Worm (Caenorhabditis elegans): Measurements from ENCODE around the gene cat-1.

DNA sequence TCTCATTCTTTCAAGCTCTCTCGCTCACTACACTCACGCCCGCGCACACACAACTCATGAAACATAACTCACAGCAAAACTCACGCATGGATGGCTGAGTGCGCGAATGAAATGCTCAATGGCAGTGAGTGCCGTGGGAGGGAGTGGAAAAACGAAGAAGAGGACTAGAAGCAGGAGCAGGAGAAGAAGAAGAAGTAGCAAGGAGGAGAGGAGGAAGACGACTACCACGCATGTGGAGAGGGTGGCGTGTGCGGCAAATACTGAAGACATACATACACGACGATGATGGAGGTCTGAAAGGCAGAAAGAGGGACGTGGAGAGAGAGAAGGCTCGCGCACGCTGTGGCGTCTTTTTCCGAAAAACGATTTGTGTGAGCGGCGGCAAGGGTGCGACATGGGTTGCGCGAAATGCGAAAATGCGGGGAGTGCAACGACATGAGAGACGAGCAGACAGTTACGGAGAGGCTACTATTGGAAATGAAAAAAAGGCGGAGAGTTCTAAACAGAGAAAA, 18.5 kb upstream of the cat-1 start:
- TF ChIP-seq elt-2 (tag; optimal IDR thresholded peaks at IDR 0.05) (no peak), nhr-237 (tag; optimal IDR thresholded peaks at IDR 0.05) (no peak), nhr-25 (tag; optimal IDR thresholded peaks at IDR 0.05) (no peak), unc-62 (GFP tag; optimal IDR thresholded peaks at IDR 0.05) (peak; percentile 11), R02D3.7 (tag; optimal IDR thresholded peaks at IDR 0.05) (no peak), fos-1 (tag; optimal IDR thresholded peaks at IDR 0.05) (no peak), ama-1 (optimal IDR thresholded peaks at IDR 0.05) (no peak), nhr-28 (tag; optimal IDR thresholded peaks at IDR 0.05) (no peak), ztf-4 (tag; optimal IDR thresholded peaks at IDR 0.05) (no peak), nfya-1 (tag; optimal IDR thresholded peaks at IDR 0.05; ENCODE audit: insufficient read depth) (peak; percentile 84), lin-15B (tag; optimal IDR thresholded peaks at IDR 0.05) (peak; percentile 10)

Data from whole organism, L3 larva.